Worm (Caenorhabditis elegans) whole organism, mixed stage, embryonic: Measurements from ENCODE around the gene fkb-4.

Experiments
- bed-3 ChIP-seq: fragments of 200-800 bp; sonication (Bioruptor generic); optimal IDR thresholded peaks from 3 replicates; lab custom pipeline; 2018; ENCODE audit warnings: mild to moderate bottlenecking, missing genetic modification characterization, moderate library complexity, missing compliant biosample characterization
- blmp-1 ChIP-seq: fragments of 150-350 bp; optimal IDR thresholded peaks from 2 replicates; lab custom pipeline; 2014; ENCODE audit warnings: missing biosample characterization, missing genetic modification characterization
- ceh-39 ChIP-seq: fragments of 150-350 bp; optimal IDR thresholded peaks from 2 replicates; lab custom pipeline; 2014; ENCODE audit warnings: missing biosample characterization, missing genetic modification characterization
- ceh-43 ChIP-seq: fragments of 200-800 bp; sonication (Bioruptor generic); optimal IDR thresholded peaks from 2 replicates; lab custom pipeline; 2018; ENCODE audit warnings: mild to moderate bottlenecking, missing genetic modification characterization, moderate library complexity, missing compliant biosample characterization
- ceh-83 ChIP-seq: fragments of 200-800 bp; sonication (Bioruptor generic); optimal IDR thresholded peaks from 2 replicates; lab custom pipeline; 2018; ENCODE audit warnings: mild to moderate bottlenecking, missing genetic modification characterization, missing compliant biosample characterization
- cnd-1 ChIP-seq: fragments of 200-800 bp; sonication (Bioruptor generic); optimal IDR thresholded peaks from 2 replicates; lab custom pipeline; 2018; ENCODE audit warnings: mild to moderate bottlenecking, missing genetic modification characterization, missing compliant biosample characterization
- drap-1 ChIP-seq: fragments of 200-800 bp; sonication (Bioruptor generic); optimal IDR thresholded peaks from 3 replicates; lab custom pipeline; 2018; ENCODE audit warnings: mild to moderate bottlenecking, missing genetic modification characterization, missing compliant biosample characterization
- elt-1 ChIP-seq: sonication (generic microtip); optimal IDR thresholded peaks from 2 replicates; lab custom pipeline; 2017; ENCODE audit warnings: missing genetic modification characterization, mild to moderate bottlenecking, missing compliant biosample characterization, antibody characterized with exemption, moderate library complexity, borderline replicate concordance; ENCODE audit not compliant: insufficient read depth
- elt-3 ChIP-seq: fragments of 150-350 bp; optimal IDR thresholded peaks from 2 replicates; lab custom pipeline; 2014; ENCODE audit warnings: missing biosample characterization, missing genetic modification characterization
- flh-1 ChIP-seq: fragments of 200-800 bp; sonication (Bioruptor generic); optimal IDR thresholded peaks from 2 replicates; lab custom pipeline; 2018; ENCODE audit warnings: mild to moderate bottlenecking, missing genetic modification characterization, moderate library complexity, missing compliant biosample characterization
- hlh-1 ChIP-seq: fragments of 150-350 bp; optimal IDR thresholded peaks from 2 replicates; lab custom pipeline; 2014; ENCODE audit warnings: missing biosample characterization, missing genetic modification reagents, missing genetic modification characterization
- lin-13 ChIP-seq: fragments of 150-350 bp; optimal IDR thresholded peaks from 2 replicates; lab custom pipeline; 2014; ENCODE audit warnings: missing biosample characterization, missing genetic modification characterization
- lin-32 ChIP-seq: fragments of 200-800 bp; sonication (Bioruptor generic); optimal IDR thresholded peaks from 2 replicates; lab custom pipeline; 2018; ENCODE audit warnings: mild to moderate bottlenecking, missing genetic modification characterization, missing compliant biosample characterization
- lsy-2 ChIP-seq: fragments of 150-350 bp; optimal IDR thresholded peaks from 2 replicates; lab custom pipeline; 2014; ENCODE audit warnings: missing biosample characterization, missing genetic modification characterization
- mab-5 ChIP-seq: fragments of 150-350 bp; optimal IDR thresholded peaks from 2 replicates; lab custom pipeline; 2014; ENCODE audit warnings: missing biosample characterization, missing genetic modification characterization
- mep-1 ChIP-seq: fragments of 150-350 bp; optimal IDR thresholded peaks from 2 replicates; lab custom pipeline; 2017; ENCODE audit warnings: missing biosample characterization, missing genetic modification reagents, missing genetic modification characterization, inconsistent platforms
- mls-2 ChIP-seq: sonication (generic microtip); optimal IDR thresholded peaks from 2 replicates; lab custom pipeline; 2016; ENCODE audit warnings: mild to moderate bottlenecking, missing genetic modification characterization, moderate library complexity, missing compliant biosample characterization
- nhr-12 ChIP-seq: fragments of 150-350 bp; optimal IDR thresholded peaks from 2 replicates; lab custom pipeline; 2014; ENCODE audit warnings: missing biosample characterization, missing genetic modification characterization
- nhr-2 ChIP-seq: fragments of 150-350 bp; optimal IDR thresholded peaks from 2 replicates; lab custom pipeline; 2014; ENCODE audit warnings: missing biosample characterization, missing genetic modification characterization
- nhr-237 ChIP-seq: fragments of 150-350 bp; optimal IDR thresholded peaks from 2 replicates; lab custom pipeline; 2014; ENCODE audit warnings: missing biosample characterization, missing genetic modification characterization
- nhr-28 ChIP-seq: fragments of 150-350 bp; optimal IDR thresholded peaks from 2 replicates; lab custom pipeline; 2014; ENCODE audit warnings: missing biosample characterization, missing genetic modification characterization
- nhr-76 ChIP-seq: sonication (generic microtip); optimal IDR thresholded peaks from 2 replicates; lab custom pipeline; 2017; ENCODE audit warnings: missing biosample characterization, missing genetic modification characterization
- pha-4 ChIP-seq: fragments of 150-350 bp; optimal IDR thresholded peaks from 2 replicates; lab custom pipeline; 2018; ENCODE audit warnings: missing biosample characterization, missing genetic modification reagents, missing genetic modification characterization
- snpc-4 ChIP-seq: fragments of 150-350 bp; optimal IDR thresholded peaks from 2 replicates; lab custom pipeline; 2014; ENCODE audit warnings: missing biosample characterization, missing genetic modification characterization
- sptf-1 ChIP-seq: sonication (generic microtip); optimal IDR thresholded peaks from 2 replicates; lab custom pipeline; 2017; ENCODE audit warnings: mild to moderate bottlenecking, missing genetic modification characterization, moderate library complexity, missing compliant biosample characterization
- unc-120 ChIP-seq: sonication (generic microtip); optimal IDR thresholded peaks from 2 replicates; lab custom pipeline; 2017; ENCODE audit warnings: missing genetic modification characterization, missing compliant biosample characterization; ENCODE audit not compliant: poor library complexity, severe bottlenecking
- unc-62 ChIP-seq: fragments of 150-350 bp; optimal IDR thresholded peaks from 2 replicates; lab custom pipeline; 2014; ENCODE audit warnings: missing biosample characterization, missing genetic modification reagents, missing genetic modification characterization
- zip-8 ChIP-seq: fragments of 150-350 bp; optimal IDR thresholded peaks from 2 replicates; lab custom pipeline; 2014; ENCODE audit warnings: missing biosample characterization, missing genetic modification characterization
- ztf-11 ChIP-seq: fragments of 150-350 bp; optimal IDR thresholded peaks from 2 replicates; lab custom pipeline; 2014; ENCODE audit warnings: missing biosample characterization, missing genetic modification characterization

The fkb-4 gene

ce11 chrV:12773852-12774251 is 13.1 kb downstream of the fkb-4 start:
- TF ChIP-seq flh-1 (GFP tag; lab: Kevin White, UChicago): no peak
- no peak for TF ChIP-seq nhr-12 (tag; lab: Kevin White, UChicago)
- no peak for TF ChIP-seq blmp-1 (tag; lab: Kevin White, UChicago)
- no peak for TF ChIP-seq ceh-39 (tag; lab: Kevin White, UChicago)
- no peak for TF ChIP-seq snpc-4 (tag; lab: Kevin White, UChicago)
- TF ChIP-seq pha-4: no peak
- TF ChIP-seq elt-1 (tag; lab: Kevin White, UChicago): no peak
- no peak for TF ChIP-seq ceh-83 (GFP tag; lab: Kevin White, UChicago)
- no peak for TF ChIP-seq drap-1 (GFP tag; lab: Kevin White, UChicago)
- no peak for TF ChIP-seq mep-1
- TF ChIP-seq unc-120 (tag; lab: Kevin White, UChicago): no peak
- TF ChIP-seq ztf-11 (tag; lab: Kevin White, UChicago): no peak
- TF ChIP-seq elt-3 (tag; lab: Kevin White, UChicago): no peak
- no peak for TF ChIP-seq unc-62 (GFP tag; lab: Kevin White, UChicago)
- TF ChIP-seq nhr-76 (tag; lab: Kevin White, UChicago): no peak
- no peak for TF ChIP-seq zip-8 (tag; lab: Kevin White, UChicago)
- TF ChIP-seq sptf-1: no peak

ce11 chrV:12773222-12773621 is 13.7 kb downstream of the fkb-4 start, which contains the start of gene ZC455.1:
Gene ZC455.1 (plus strand): TSS chrV:12773522.
- TF ChIP-seq ceh-43 (GFP tag; lab: Kevin White, UChicago): no peak
- TF ChIP-seq nhr-237 (tag; lab: Kevin White, UChicago): no peak
- no peak for TF ChIP-seq lin-13
- no peak for TF ChIP-seq pha-4
- no peak for TF ChIP-seq elt-3 (tag; lab: Kevin White, UChicago)
- no peak for TF ChIP-seq nhr-76 (tag; lab: Kevin White, UChicago)
- no peak for TF ChIP-seq elt-1 (tag; lab: Kevin White, UChicago)
- no peak for TF ChIP-seq ceh-83 (GFP tag; lab: Kevin White, UChicago)
- no peak for TF ChIP-seq lin-32 (GFP tag; lab: Kevin White, UChicago)
- TF ChIP-seq bed-3 (GFP tag; lab: Kevin White, UChicago): no peak
- no peak for TF ChIP-seq cnd-1 (tag; lab: Kevin White, UChicago)
- no peak for TF ChIP-seq lsy-2 (tag; lab: Kevin White, UChicago)
- no peak for TF ChIP-seq ztf-11 (tag; lab: Kevin White, UChicago)
- no peak for TF ChIP-seq blmp-1 (tag; lab: Kevin White, UChicago)
- no peak for TF ChIP-seq zip-8 (tag; lab: Kevin White, UChicago)
- no peak for TF ChIP-seq snpc-4 (tag; lab: Kevin White, UChicago)

- no peak for TF ChIP-seq lin-13
- TF ChIP-seq bed-3 (GFP tag; lab: Kevin White, UChicago): no peak
- TF ChIP-seq mep-1: no peak
Measured at ce11 chrV:12768946-12769345, 18.0 kb downstream of the fkb-4 start, which contains the start of gene srt-43. Gene srt-43 (plus strand): TSS chrV:12769246.

- TF ChIP-seq mls-2 (no peak), pha-4 (no peak), lsy-2 (tag; lab: Kevin White, UChicago) (peak; percentile 93)
Measured at ce11 chrV:12763291-12763995, 23.5 kb downstream of the fkb-4 start, which contains the start of the genes abcf-1 and scc-3. Gene abcf-1 (minus strand): TSS chrV:12763375. Gene scc-3 (plus strand): TSS chrV:12763945.

- TF ChIP-seq nhr-237 (tag; lab: Kevin White, UChicago) (no peak), sptf-1 (no peak), nhr-28 (tag; lab: Kevin White, UChicago) (no peak), mab-5 (no peak), nhr-76 (tag; lab: Kevin White, UChicago) (no peak), nhr-2 (no peak), flh-1 (GFP tag; lab: Kevin White, UChicago) (no peak), blmp-1 (tag; lab: Kevin White, UChicago) (no peak), hlh-1 (no peak), elt-1 (tag; lab: Kevin White, UChicago) (no peak), ztf-11 (tag; lab: Kevin White, UChicago) (no peak)
Measured at ce11 chrV:12760913-12761312, 26.0 kb downstream of the fkb-4 start, which contains the start of gene F18E2.15. Gene F18E2.15 (minus strand): TSS chrV:12761013.
